Comparison of ENCODE assay signal across 4 fruit fly cellular contexts in genomic region chr3R:28536794-28537193, dm6.
TF ChIP-seq lines count a peak whose summit lies in the region.

No protein-coding gene starts in this region.

- TF ChIP-seq CTCF in whole organism, embryonic (GFP tag; optimal IDR thresholded peaks at IDR 0.05; lab: Kevin White, UChicago), result no peak

TF ChIP-seq in whole organism, embryonic, 481 proteins besides CTCF, POLR2A, EP300 and RAD21:
- TF ChIP-seq lbe (GFP tag; optimal IDR thresholded peaks at IDR 0.05; lab: Kevin White, UChicago), result peak; percentile 6
- TF ChIP-seq CG6854 (GFP tag; optimal IDR thresholded peaks at IDR 0.05; lab: Kevin White, UChicago), result no peak

TF ChIP-seq in whole organism, prepupa, 60 proteins besides CTCF, POLR2A, EP300 and RAD21:
- no peak for TF ChIP-seq CG6163 (GFP tag; IDR thresholded peaks at IDR 0.05; lab: Robert Waterston, UW)
- peak; percentile 36 for TF ChIP-seq esn (GFP tag; optimal IDR thresholded peaks at IDR 0.05; lab: Kevin White, UChicago)
- peak; percentile 12 for TF ChIP-seq Met (GFP tag; optimal IDR thresholded peaks at IDR 0.05; lab: Kevin White, UChicago)
- peak; percentile 16 for TF ChIP-seq Blimp-1 (GFP tag; optimal IDR thresholded peaks at IDR 0.05; lab: Kevin White, UChicago)
- peak; percentile 73 for TF ChIP-seq svp (GFP tag; lab: Kevin White, UChicago)
- TF ChIP-seq Sox102F (GFP tag; optimal IDR thresholded peaks at IDR 0.05; lab: Kevin White, UChicago), result peak; percentile 47
- no peak for TF ChIP-seq Eip93F (GFP tag; optimal IDR thresholded peaks at IDR 0.05; lab: Kevin White, UChicago)
- TF ChIP-seq CG15336 (GFP tag; IDR thresholded peaks at IDR 0.05; lab: Robert Waterston, UW), result no peak
- no peak for TF ChIP-seq acj6 (GFP tag; optimal IDR thresholded peaks at IDR 0.05; lab: Kevin White, UChicago)
- no peak for TF ChIP-seq CG32006 (GFP tag; optimal IDR thresholded peaks at IDR 0.05; lab: Kevin White, UChicago)
- no peak for TF ChIP-seq fd85E (GFP tag; optimal IDR thresholded peaks at IDR 0.05; lab: Kevin White, UChicago)
- TF ChIP-seq eg (GFP tag; IDR thresholded peaks at IDR 0.05; lab: Robert Waterston, UW), result no peak
- TF ChIP-seq CG3032 (tag; optimal IDR thresholded peaks at IDR 0.05; lab: Kevin White, UChicago), result no peak
- TF ChIP-seq Eip78C (GFP tag; lab: Kevin White, UChicago), result peak; percentile 50
- TF ChIP-seq spab (GFP tag; optimal IDR thresholded peaks at IDR 0.05; lab: Kevin White, UChicago), result no peak
- no peak for TF ChIP-seq CG8319 (GFP tag; optimal IDR thresholded peaks at IDR 0.05; lab: Kevin White, UChicago)

TF ChIP-seq in whole organism, pupa, 21 proteins besides CTCF, POLR2A, EP300 and RAD21:
- no peak for TF ChIP-seq Pif1A (GFP tag; optimal IDR thresholded peaks at IDR 0.05; lab: Kevin White, UChicago)
- no peak for TF ChIP-seq CG8301 (tag; optimal IDR thresholded peaks at IDR 0.05; lab: Kevin White, UChicago)
- TF ChIP-seq Ets98B (GFP tag; IDR thresholded peaks at IDR 0.05; lab: Robert Waterston, UW), result no peak
- TF ChIP-seq D1 (tag; optimal IDR thresholded peaks at IDR 0.05; lab: Kevin White, UChicago), result no peak
- TF ChIP-seq EcR (GFP tag; optimal IDR thresholded peaks at IDR 0.05; lab: Kevin White, UChicago), result peak; percentile 55
- no peak for TF ChIP-seq CG32121 (GFP tag; IDR thresholded peaks at IDR 0.05; lab: Robert Waterston, UW)

TF ChIP-seq in whole organism, wandering third instar larva, 38 proteins besides CTCF, POLR2A, EP300 and RAD21:
- TF ChIP-seq Dfd (GFP tag; optimal IDR thresholded peaks at IDR 0.05; lab: Kevin White, UChicago) (no peak), sv (GFP tag; optimal IDR thresholded peaks at IDR 0.05; lab: Kevin White, UChicago) (no peak), CG32264 (GFP tag; optimal IDR thresholded peaks at IDR 0.05; lab: Kevin White, UChicago) (no peak), dmrt93B (GFP tag; optimal IDR thresholded peaks at IDR 0.05; lab: Kevin White, UChicago) (no peak), Hr78 (GFP tag; optimal IDR thresholded peaks at IDR 0.05; lab: Kevin White, UChicago) (no peak), h (GFP tag; optimal IDR thresholded peaks at IDR 0.05; lab: Kevin White, UChicago) (peak; percentile 10), psq (GFP tag; optimal IDR thresholded peaks at IDR 0.05; lab: Kevin White, UChicago) (peak; percentile 48), dsf (GFP tag; optimal IDR thresholded peaks at IDR 0.05; lab: Kevin White, UChicago; ENCODE audit: borderline replicate concordance) (no peak), OdsH (GFP tag; optimal IDR thresholded peaks at IDR 0.05; lab: Kevin White, UChicago) (peak; percentile 8), GATAd (GFP tag; optimal IDR thresholded peaks at IDR 0.05; lab: Kevin White, UChicago) (no peak), Rel (GFP tag; optimal IDR thresholded peaks at IDR 0.05; lab: Kevin White, UChicago) (peak; percentile 8), Rel (tag; optimal IDR thresholded peaks at IDR 0.05; lab: Kevin White, UChicago) (no peak), ey (GFP tag; optimal IDR thresholded peaks at IDR 0.05; lab: Kevin White, UChicago) (peak; percentile 22), fru (GFP tag; optimal IDR thresholded peaks at IDR 0.05; lab: Kevin White, UChicago) (peak; percentile 54), HLH106 (tag; optimal IDR thresholded peaks at IDR 0.05; lab: Kevin White, UChicago) (peak; percentile 40), CrebA (GFP tag; optimal IDR thresholded peaks at IDR 0.05; lab: Kevin White, UChicago; ENCODE audit: borderline replicate concordance) (peak; percentile 15), pan (optimal IDR thresholded peaks at IDR 0.05; lab: Kevin White, UChicago) (no peak), Hr83 (GFP tag; optimal IDR thresholded peaks at IDR 0.05; lab: Kevin White, UChicago; ENCODE audit: poor library complexity, severe bottlenecking) (no peak), Sp1 (GFP tag; optimal IDR thresholded peaks at IDR 0.05; lab: Kevin White, UChicago) (no peak), dl (GFP tag; optimal IDR thresholded peaks at IDR 0.05; lab: Kevin White, UChicago; ENCODE audit: insufficient read depth in 1 of 2, partially characterized antibody in 2 of 2) (no peak), N (GFP tag; optimal IDR thresholded peaks at IDR 0.05; lab: Kevin White, UChicago) (no peak), jim (GFP tag; optimal IDR thresholded peaks at IDR 0.05; lab: Kevin White, UChicago) (no peak), foxo (GFP tag; optimal IDR thresholded peaks at IDR 0.05; lab: Kevin White, UChicago) (peak in 1 of 2 experiments; percentile 48), Dif (GFP tag; optimal IDR thresholded peaks at IDR 0.05; lab: Kevin White, UChicago; ENCODE audit: partially characterized antibody) (no peak), tai (GFP tag; optimal IDR thresholded peaks at IDR 0.05; lab: Kevin White, UChicago) (no peak), sage (GFP tag; optimal IDR thresholded peaks at IDR 0.05; lab: Kevin White, UChicago) (no peak), Myc (optimal IDR thresholded peaks at IDR 0.05; lab: Kevin White, UChicago) (no peak), brk (GFP tag; optimal IDR thresholded peaks at IDR 0.05; lab: Kevin White, UChicago) (peak; percentile 42), woc (GFP tag; optimal IDR thresholded peaks at IDR 0.05; lab: Kevin White, UChicago) (peak; percentile 68), Jra (GFP tag; optimal IDR thresholded peaks at IDR 0.05; lab: Kevin White, UChicago) (peak; percentile 61), rgr (GFP tag; optimal IDR thresholded peaks at IDR 0.05; lab: Kevin White, UChicago) (peak; percentile 17), Vsx2 (GFP tag; optimal IDR thresholded peaks at IDR 0.05; lab: Kevin White, UChicago; ENCODE audit: partially characterized antibody) (no peak), Hnf4 (GFP tag; optimal IDR thresholded peaks at IDR 0.05; lab: Kevin White, UChicago) (no peak), br (GFP tag; optimal IDR thresholded peaks at IDR 0.05; lab: Kevin White, UChicago) (peak; percentile 23), lola (GFP tag; optimal IDR thresholded peaks at IDR 0.05; lab: Kevin White, UChicago) (no peak), CG9705 (GFP tag; optimal IDR thresholded peaks at IDR 0.05; lab: Kevin White, UChicago) (no peak), Abd-B (GFP tag; optimal IDR thresholded peaks at IDR 0.05; lab: Kevin White, UChicago) (no peak), usp (GFP tag; optimal IDR thresholded peaks at IDR 0.05; lab: Kevin White, UChicago) (no peak), Mio (GFP tag; optimal IDR thresholded peaks at IDR 0.05; lab: Kevin White, UChicago) (no peak)

Comparison
In these comparisons a context has a peak if more than half of its experiments do, and no peak if none do; other contexts are left out.
1. Of the 7 proteins assayed by ChIP-seq in both whole organism, embryonic and whole organism, prepupa: peak only in whole organism, embryonic: none; only in whole organism, prepupa: Blimp-1 and Sox102F; in both: none; in neither: 5.